Fruit fly (Drosophila melanogaster): ENCODE results near the gene CG43055.

Gene CG43055

DNA sequence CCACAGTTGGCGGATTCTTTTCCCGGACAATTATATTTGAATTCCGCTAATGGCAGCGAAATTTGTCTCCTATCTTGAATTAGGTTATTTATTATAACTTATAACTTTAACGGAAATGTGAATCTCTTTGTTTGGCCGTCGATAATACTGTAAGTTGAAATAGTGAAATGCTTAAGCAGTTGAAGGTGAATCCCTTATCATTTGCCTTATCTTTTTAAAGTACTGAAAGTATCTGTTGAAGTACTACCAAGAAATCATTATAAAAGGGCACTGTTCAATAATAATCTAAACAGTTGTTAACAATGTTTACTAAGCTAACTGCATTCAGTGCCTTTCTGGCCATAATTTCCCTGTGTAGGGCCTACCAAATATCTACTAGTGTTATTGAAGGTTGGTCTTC lies at the start of gene CG43055:
Gene CG43055, plus strand, starts transcription at position 301 of the 400 bp plus-strand sequence.
- TF ChIP-seq CG17801 (GFP tag; optimal IDR thresholded peaks at IDR 0.05; ENCODE audit: partially characterized antibody) = no peak

DNA sequence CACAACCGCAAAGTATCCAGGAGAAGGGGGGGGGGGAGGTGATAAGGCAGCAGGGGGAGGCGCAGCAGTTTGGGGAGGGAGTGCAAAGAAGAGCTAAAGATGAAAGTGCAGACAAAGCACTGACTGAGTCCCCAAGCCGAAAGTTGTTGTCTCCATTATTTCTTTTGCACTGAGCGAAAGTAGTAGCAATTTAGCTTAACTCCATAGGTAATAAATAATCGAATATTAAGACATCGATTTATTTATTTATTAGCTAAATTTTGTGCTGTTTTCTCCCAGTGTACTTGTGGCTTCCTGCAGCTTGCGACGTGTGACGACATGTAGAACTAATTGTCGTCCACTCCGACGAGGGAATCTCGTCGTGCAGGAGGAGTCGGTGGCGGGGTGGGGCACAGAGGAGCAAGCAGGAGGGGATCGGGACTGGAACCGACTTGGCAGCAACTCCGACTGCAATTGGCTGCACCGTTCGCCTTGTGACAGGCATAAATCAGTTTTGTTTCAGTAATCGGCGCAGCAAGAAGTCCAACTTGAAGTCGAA lies 49.4 kb upstream of the CG43055 start, which contains the start of gene Traf4:
Gene Traf4, plus strand, starts transcription at position 488 of the 538 bp plus-strand sequence.
- TF ChIP-seq CG17801 (GFP tag; optimal IDR thresholded peaks at IDR 0.05; ENCODE audit: partially characterized antibody) = no peak

DNA sequence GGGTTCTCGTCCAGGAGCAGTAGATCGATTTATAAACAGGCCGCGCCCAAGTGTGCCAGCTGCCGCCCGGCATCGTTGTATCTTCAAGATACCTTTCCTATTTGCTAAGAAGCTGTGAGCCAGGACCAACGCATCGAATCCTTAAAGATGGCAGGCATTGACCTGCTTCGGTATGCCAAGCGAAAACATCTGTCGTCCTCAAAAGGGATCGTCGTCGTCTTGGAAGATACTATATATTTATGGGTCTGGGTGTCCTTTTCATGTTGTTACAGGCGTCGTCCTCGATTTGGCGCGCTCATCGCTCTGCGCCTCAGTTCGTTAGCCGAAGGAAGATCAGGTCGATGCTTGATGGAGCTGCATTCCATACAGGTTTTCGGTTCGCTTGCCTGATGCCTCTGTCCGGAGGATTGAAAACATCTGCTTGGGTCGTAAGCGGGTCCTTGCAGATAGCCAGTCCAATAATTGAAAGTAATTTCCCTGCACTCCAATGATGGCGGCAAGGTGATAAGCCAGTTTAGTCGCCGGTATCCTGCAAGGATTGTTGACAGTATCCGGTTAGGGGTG lies 47.2 kb upstream of the CG43055 start:
- no peak for TF ChIP-seq CG17801 (GFP tag; optimal IDR thresholded peaks at IDR 0.05; ENCODE audit: partially characterized antibody)

DNA sequence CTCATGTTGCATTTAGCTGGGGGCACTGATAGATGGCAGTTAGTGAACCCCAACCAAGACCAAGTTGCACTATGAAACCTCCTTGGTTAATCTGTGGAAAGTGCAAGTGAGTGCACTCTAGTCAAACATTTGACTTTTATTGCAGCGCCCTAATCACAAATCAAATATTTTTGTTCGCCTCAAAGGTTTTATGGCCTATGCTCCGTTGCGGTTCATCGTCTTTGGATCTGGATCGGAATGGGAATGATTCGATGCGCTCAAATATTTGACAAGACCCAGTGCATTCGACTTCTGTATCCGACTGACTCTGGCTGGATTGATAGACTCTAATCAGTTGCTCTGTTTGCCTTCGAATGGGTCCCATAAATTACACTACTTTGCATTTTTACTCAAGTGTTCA lies 46.0 kb upstream of the CG43055 start:
- TF ChIP-seq CG17801 (GFP tag; optimal IDR thresholded peaks at IDR 0.05; ENCODE audit: partially characterized antibody) = no peak

DNA sequence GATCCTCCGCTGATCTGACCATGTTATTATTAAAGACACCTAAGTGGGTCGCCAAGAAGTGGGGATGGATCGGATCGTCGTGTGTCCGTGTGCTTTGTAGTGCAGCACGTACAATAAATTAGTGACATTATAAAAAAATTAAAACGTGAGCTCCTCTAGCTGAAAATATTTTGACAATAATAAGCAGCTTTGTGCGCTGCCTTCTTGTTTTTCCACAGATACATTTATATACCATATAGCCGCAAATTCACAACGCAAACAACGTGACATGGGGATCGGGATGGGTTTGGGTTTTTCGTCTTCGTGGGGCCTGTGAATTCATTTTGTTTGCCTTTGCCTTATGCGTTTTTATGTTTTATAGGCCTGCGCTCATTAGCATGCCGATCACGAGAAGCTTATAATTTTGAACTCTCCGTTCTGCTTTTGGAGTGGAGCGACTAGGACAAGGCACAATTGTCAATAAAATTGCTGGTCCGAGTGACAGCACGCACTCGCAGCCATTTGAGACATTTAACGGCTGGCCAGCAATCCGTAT lies 45.1 kb upstream of the CG43055 start:
- no peak for TF ChIP-seq CG17801 (GFP tag; optimal IDR thresholded peaks at IDR 0.05; ENCODE audit: partially characterized antibody)

DNA sequence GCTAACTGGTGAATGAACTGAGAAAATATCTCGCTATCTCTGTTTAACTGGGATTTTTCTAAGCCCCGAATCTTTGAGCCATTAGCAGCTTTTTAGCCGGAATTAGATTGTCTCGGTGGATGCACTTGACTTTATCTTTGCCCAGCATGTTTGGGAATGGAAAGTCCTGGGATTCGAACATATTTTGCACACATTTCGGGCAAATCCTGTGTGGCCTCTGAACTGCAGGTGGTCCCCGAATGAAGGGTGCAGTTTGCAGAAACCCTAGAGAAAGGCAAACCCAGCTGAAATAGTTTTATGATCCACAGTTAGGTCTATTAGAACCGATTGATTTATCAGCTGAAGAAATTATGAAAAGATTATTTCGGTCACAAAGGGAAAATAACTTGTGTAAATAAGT lies 44.3 kb upstream of the CG43055 start:
- no peak for TF ChIP-seq CG17801 (GFP tag; optimal IDR thresholded peaks at IDR 0.05; ENCODE audit: partially characterized antibody)

DNA sequence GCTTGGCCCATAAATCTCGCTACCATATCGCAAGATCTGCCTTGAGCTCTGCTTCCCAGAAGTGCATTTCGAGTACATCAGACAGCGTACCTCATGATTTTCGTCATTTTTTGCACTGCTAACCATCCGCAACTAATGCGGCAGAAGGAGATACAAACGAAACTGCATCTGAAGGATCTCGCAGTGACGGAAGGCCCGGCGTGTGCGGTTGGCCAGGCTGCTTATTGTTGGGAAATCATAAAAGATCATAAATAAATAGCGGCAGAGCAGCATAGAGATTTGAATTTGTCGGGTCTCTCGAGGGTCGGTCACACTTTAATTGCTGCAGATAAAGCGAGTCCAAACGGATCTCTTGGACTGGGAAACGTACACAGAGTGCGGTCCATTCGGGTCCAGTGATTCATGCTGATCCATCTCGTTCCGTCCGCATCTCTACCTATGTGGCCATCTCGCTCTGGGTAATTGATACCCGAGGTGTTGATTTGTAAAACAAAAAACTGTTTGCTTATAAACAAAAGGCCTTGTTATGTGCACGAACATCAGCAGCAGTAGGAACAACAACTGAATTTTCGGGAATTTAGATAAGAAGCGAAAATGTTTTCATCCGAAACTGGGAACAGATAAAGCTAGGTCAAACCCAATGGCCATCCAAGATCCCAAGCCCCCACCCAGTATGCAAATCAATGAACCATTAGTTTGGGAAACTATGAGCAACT lies 42.2 kb upstream of the CG43055 start:
- no peak for TF ChIP-seq CG17801 (GFP tag; optimal IDR thresholded peaks at IDR 0.05; ENCODE audit: partially characterized antibody)

DNA sequence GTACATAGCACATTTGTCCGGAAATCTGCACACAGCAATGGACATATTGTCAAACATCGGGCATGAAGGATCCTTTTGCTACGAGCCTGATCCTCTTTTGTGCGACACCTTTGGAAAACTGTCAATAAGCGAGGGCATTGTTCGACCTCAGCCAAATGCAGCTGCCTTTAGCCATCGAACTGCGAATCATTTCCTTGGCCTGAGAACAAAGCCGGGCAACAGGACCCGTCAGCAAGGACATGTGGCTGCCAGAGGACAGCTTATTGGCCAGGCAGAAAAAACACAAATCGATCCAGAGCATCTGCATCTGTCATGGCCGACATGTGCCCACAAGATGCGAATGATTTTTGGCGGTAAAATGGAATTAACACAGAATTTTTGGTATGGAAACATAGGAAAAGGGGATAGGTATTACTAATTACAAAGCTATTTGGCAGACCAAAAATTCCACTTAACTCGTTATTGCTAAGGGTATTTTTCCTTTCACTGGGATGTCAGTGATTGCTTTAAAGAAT lies 40.9 kb upstream of the CG43055 start:
- no peak for TF ChIP-seq CG17801 (GFP tag; optimal IDR thresholded peaks at IDR 0.05; ENCODE audit: partially characterized antibody)

DNA sequence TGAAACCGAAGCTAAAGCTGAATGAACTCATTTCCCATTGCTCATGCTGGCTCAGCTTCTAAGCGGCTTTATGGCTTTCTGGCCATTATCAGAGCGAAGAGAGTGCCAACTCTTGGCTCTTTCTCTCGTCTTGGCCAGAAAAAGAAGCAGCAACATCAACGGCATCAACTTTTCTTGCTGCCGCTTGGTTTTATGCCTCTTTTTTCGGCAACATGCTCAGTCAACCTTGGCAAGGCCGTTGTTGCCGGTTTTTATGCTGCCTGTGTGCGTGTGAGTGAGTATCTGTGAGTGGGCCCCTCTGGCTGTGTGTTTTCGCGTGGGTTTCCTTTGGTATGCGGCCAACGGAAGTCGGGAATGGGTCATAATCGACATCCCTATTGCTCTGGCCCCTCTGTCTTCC lies 40.4 kb upstream of the CG43055 start:
- TF ChIP-seq CG17801 (GFP tag; optimal IDR thresholded peaks at IDR 0.05; ENCODE audit: partially characterized antibody) = no peak

DNA sequence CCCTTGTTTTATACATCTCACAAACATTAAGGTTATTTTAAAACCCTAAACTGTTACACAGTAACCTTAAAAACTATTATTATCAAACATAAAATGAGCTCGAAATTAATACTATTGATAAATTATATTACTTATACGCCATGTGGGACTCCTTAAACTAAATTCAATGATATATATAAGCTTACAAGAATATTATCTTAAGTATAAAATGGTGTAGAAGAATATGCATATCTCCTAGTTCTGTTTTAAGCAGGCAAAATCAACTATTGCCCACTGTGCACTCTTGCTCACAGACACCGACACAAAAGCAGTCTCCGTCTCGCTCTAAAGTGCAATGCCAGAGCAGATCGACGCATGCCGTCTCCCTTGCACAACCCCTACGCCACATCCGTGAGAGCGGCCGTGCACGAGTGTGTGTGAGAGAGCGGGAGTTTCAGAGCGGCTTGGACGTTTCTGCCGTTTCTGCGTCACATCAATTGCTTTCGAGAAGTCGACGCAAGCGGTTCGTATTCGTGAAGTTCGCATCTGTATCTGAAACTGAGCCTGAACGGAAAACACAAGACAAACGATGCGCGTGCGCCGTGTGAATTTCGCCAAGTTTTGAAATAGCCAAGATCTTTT lies 39.3 kb upstream of the CG43055 start:
- peak; percentile 36 for TF ChIP-seq CG17801 (GFP tag; optimal IDR thresholded peaks at IDR 0.05; ENCODE audit: partially characterized antibody)

DNA sequence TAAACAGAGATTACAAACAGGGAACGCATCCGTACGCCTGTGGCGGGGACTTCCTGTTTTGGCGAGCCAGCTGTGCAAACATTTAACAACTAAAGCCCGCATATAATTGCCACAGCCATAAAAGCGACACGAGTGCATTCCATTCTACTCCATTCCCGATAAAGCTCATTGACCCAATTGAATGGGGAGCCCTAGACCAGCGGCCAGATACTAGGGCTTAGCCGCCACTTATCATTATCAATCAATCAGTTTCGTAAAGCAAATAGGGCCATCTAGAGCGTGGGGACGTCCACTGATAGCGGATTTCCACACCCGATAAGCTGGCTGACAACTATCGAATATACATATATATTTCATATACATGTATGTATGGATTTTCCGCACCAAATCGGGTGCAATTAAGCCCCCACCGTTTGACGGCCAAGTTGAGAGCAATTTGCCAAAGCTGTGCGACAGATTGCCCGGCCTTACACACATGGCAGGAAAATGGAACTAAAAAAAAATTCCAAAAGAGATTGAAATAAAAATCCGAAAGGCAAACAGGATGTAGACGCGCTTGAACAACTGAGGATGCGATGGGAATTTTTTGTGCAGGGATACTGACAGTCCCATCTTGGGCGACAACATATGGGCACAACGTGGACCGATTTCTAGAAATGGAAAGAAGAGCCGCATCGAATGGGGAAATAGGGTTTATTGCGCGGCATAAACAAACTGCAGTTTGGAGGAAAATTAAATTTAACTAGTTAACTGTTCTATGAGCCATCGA lies 38.0 kb upstream of the CG43055 start:
- TF ChIP-seq CG17801 (GFP tag; optimal IDR thresholded peaks at IDR 0.05; ENCODE audit: partially characterized antibody) = no peak

DNA sequence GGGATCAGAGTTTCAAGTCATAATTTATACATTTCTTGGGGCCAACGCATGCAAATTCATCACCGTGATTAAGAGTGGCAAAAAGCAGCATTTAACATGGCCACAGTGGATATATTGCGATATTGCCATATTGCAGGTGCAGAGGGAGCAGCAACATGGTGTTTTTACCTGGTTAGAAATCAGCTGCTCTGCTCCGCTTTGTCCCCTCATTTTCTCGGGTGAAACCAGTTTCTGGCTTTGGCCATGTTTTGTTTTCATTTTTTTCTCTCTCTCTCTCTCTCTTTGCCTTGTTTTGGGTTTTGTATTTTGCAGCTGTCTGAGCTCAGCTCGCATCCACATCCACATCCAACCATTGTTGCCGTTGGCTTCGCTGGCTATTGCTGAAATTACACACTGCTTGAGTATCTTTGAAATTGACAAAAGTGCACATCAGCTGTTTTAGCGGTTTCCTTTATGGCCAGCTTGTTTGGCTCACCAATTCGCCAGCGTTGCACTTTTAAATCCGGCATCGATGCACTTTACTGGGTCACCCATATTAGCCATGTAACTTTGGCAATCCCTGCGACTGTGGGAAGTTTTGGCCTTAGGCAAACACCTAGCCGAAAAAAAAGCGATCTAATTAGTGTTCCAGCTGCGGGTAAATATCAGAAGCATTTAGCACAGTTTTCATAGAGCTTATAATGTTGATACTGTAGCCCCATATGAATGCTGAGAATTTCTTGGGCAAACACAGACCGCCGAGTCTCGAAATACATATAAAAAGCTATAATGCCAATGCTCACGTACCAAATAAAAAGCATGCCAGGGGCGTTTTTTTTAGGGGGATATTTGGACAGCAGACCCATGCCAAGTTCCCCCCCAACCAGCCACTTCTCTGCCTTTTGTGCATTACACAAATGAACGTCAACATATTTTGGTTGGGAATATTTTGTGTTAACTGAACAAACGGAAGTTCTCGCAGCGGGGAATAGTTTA lies 35.6 kb upstream of the CG43055 start:
- no peak for TF ChIP-seq CG17801 (GFP tag; optimal IDR thresholded peaks at IDR 0.05; ENCODE audit: partially characterized antibody)

DNA sequence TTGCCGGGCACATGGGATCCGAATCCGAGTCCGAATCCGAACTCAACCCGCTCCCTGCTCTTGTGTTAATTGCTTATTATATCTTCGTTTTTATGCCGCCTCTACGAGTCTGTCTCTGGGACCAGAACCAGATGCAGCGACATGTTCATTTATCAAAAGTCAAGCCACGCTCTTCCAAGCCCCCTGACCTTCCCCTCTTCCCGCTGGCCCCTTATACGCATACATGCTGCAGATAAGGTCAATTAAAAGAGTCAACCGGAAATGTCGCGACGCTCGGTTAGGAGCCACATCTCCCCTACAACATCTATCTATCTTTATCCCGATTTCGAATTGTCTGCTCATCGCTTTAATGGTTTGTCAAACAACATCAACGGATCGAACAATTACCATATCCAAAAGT lies 33.2 kb upstream of the CG43055 start:
- no peak for TF ChIP-seq CG17801 (GFP tag; optimal IDR thresholded peaks at IDR 0.05; ENCODE audit: partially characterized antibody)

DNA sequence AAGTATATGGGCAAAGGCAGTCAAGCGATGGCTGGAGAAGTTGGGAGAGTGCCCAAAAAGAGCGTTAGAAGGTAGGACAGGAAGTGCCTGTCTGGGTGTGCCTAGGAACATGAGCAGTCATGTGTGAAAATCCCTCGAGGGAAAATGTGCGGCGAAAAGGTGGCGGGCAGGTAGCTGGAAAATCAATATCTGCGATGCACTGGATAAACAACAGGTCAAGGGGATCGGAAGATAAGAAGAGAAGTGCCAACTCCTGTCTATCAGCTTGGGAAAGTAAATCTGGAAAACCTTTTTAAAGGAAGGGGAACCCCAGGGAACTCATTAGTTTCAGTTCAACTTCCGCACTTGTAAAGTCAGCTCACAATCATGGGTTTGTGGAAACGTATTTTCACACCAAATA lies 32.6 kb upstream of the CG43055 start:
- TF ChIP-seq CG17801 (GFP tag; optimal IDR thresholded peaks at IDR 0.05; ENCODE audit: partially characterized antibody) = no peak
